Worm (Caenorhabditis elegans) whole organism, young adult: Measurements from ENCODE around the gene nsph-4.1.
A peak's percentile ranks its signal among the peaks of the same experiment; 100 is the strongest.
"Not testable (repeated sequence)": the region's sequence is repeated elsewhere in the genome, so short reads cannot be mapped to it uniquely, and the experiment has no call there.

ENCODE experiments used
- Y79H2A.3 ChIP-seq: fragments of 200-800 bp; sonication (Bioruptor generic); conservative IDR thresholded peaks from 2 replicates; pipeline ENCODE4 v1.3.6; 2022; ENCODE audit warnings: missing genetic modification reagents, missing genetic modification characterization, missing compliant biosample characterization
- egl-18 ChIP-seq: fragments of 200-800 bp; sonication (Bioruptor generic); IDR thresholded peaks from 2 replicates; pipeline ENCODE4 v1.3.6; 2022; ENCODE audit warnings: missing genetic modification reagents, missing genetic modification characterization, missing compliant biosample characterization
- lsl-1 ChIP-seq: fragments of 200-800 bp; sonication (Bioruptor generic); optimal IDR thresholded peaks from 2 replicates; lab custom pipeline; 2018; ENCODE audit warnings: mild to moderate bottlenecking, missing genetic modification characterization, moderate library complexity, missing compliant biosample characterization
- mes-4 ChIP-seq: sonication (generic microtip); optimal IDR thresholded peaks from 2 replicates; lab custom pipeline; 2016; ENCODE audit warnings: missing genotype, missing genetic modification characterization, missing compliant biosample characterization
- nfya-1 ChIP-seq: sonication (generic microtip); optimal IDR thresholded peaks from 2 replicates; lab custom pipeline; 2017; ENCODE audit warnings: antibody characterized with exemption, missing compliant biosample characterization, missing genetic modification characterization, borderline replicate concordance; ENCODE audit not compliant: insufficient read depth
- unc-62 ChIP-seq: fragments of 150-350 bp; optimal IDR thresholded peaks from 2 replicates; lab custom pipeline; 2014; ENCODE audit warnings: missing biosample characterization, missing genetic modification reagents, missing genetic modification characterization
- zim-3 ChIP-seq: sonication (generic microtip); optimal IDR thresholded peaks from 2 replicates; lab custom pipeline; 2017; ENCODE audit warnings: mild to moderate bottlenecking, missing genetic modification characterization, moderate library complexity, missing compliant biosample characterization

DNA sequence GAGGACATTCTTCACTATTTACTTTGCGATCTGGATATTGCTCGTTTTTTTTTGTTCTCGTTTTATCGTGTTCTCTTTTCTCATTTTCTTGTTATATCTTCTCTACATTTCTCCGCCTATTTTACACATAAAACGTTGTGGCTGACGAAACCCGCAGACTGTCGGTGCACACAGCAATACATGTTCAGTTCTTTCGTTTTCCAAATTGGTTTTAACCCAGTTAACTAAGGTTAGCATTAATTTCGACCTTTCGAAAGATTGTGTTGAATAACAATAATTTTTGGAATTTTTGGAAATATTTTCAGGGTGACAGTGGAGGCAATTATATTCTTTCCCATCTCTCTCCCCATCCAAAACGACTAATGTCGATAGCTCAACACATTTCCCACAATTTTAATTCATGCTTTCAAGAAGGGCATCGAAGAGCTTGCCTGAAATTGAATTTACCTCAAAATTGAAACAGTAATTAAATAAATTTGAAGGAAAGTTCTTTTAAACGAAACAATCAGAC lies 38.1 kb downstream of the nsph-4.1 start:
- TF ChIP-seq lsl-1 (GFP tag; lab: Kevin White, UChicago) (peak; percentile 34), Y79H2A.3 (GFP tag; lab: Robert Waterston, UW) (0 out of 2 replicates have a peak, but pooled peaks have one; percentile 12)
- TF ChIP-seq unc-62 (GFP tag; lab: Kevin White, UChicago); zim-3 (tag; lab: Kevin White, UChicago); nfya-1; egl-18 (GFP tag; lab: Robert Waterston, UW); mes-4: not testable (repeated sequence)
